Worm (Caenorhabditis elegans): ENCODE data around the gene T04B2.7.
"Not testable (repeated sequence)": the region's sequence is repeated elsewhere in the genome, so short reads cannot be mapped to it uniquely, and the experiment has no call there.

Gene T04B2.7

ce11 chrIV:10036966-10037365, 19.1 kb downstream of the T04B2.7 start, which contains the start of gene F44D12.10:
Gene F44D12.10, minus strand, starts transcription at chrIV:10037066.
- TF ChIP-seq tbp1 (GFP tag; optimal IDR thresholded peaks at IDR 0.05) (no peak), bed-2 (GFP tag; IDR thresholded peaks at IDR 0.05) (no peak), Y67H2A.10 (GFP tag; conservative IDR thresholded peaks at IDR 0.05) (no peak), T07F8.4 (tag; optimal IDR thresholded peaks at IDR 0.05) (no peak), tbx-9 (tag; optimal IDR thresholded peaks at IDR 0.05; ENCODE audit: borderline replicate concordance) (no peak), nhr-179 (tag; optimal IDR thresholded peaks at IDR 0.05) (no peak), him-1 (tag; optimal IDR thresholded peaks at IDR 0.05) (no peak), mxl-1 (tag; optimal IDR thresholded peaks at IDR 0.05) (no peak), ztf-25 (GFP tag; IDR thresholded peaks at IDR 0.05) (no peak), ztf-18 (tag; optimal IDR thresholded peaks at IDR 0.05) (no peak), B0261.1 (tag; optimal IDR thresholded peaks at IDR 0.05) (no peak), let-526 (GFP tag; IDR thresholded peaks at IDR 0.05) (no peak), dpff-1 (tag; optimal IDR thresholded peaks at IDR 0.05) (no peak)

DNA sequence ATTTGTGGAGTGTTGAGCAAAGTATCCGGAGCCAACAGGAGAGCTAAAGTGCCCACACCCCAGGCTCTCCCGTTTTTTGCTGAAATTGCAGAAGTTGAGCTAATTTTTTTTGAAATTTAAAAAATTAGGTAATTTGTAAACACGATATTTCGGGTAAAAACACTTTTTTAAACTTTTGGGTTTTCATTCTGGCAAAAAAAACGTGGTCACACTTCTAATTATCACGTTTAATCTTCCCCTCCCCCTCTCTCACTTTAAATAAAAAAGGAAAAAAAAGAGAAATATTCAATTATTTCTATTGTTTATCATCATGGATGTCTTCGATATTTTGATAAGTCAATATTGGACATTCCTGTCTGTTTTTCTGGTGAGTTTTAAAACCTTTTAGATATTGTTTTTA, 23.0 kb downstream of the T04B2.7 start, which contains the start of gene F44D12.6:
Gene F44D12.6, plus strand, starts transcription at position 301 of the 400 bp plus-strand sequence.
- TF ChIP-seq ets-4 (GFP tag; optimal IDR thresholded peaks at IDR 0.05) = no peak
- TF ChIP-seq snpc-4 (GFP tag; optimal IDR thresholded peaks at IDR 0.05) = no peak
- TF ChIP-seq snpc-4 (tag; optimal IDR thresholded peaks at IDR 0.05) = no peak
- no peak for TF ChIP-seq ztf-18 (tag; optimal IDR thresholded peaks at IDR 0.05)
- TF ChIP-seq tbp1 (GFP tag; optimal IDR thresholded peaks at IDR 0.05) = no peak
- no peak for TF ChIP-seq ztf-22 (GFP tag; optimal IDR thresholded peaks at IDR 0.05)
- no peak for TF ChIP-seq repo-1 (tag; optimal IDR thresholded peaks at IDR 0.05)
- TF ChIP-seq ccch-3 (GFP tag; optimal IDR thresholded peaks at IDR 0.05) = no peak
- no peak for TF ChIP-seq F49E8.2 (tag; optimal IDR thresholded peaks at IDR 0.05; ENCODE audit: insufficient read depth)
- no peak for TF ChIP-seq Y79H2A.3 (GFP tag; conservative IDR thresholded peaks at IDR 0.05)
- no peak for TF ChIP-seq F37B4.10 (GFP tag; IDR thresholded peaks at IDR 0.05)
- no peak for TF ChIP-seq hmg-1.2 (GFP tag; IDR thresholded peaks at IDR 0.05)
- no peak for TF ChIP-seq C17E4.6 (GFP tag; IDR thresholded peaks at IDR 0.05)
- TF ChIP-seq nhr-27 (tag; optimal IDR thresholded peaks at IDR 0.05) = no peak
- TF ChIP-seq Y53F4B.3 (GFP tag; IDR thresholded peaks at IDR 0.05) = no peak
- no peak for TF ChIP-seq ZK185.1 (tag; optimal IDR thresholded peaks at IDR 0.05; ENCODE audit: poor library complexity, severe bottlenecking)
- TF ChIP-seq mel-28 (tag; optimal IDR thresholded peaks at IDR 0.05; ENCODE audit: borderline replicate concordance) = no peak
- no peak for TF ChIP-seq nfya-2 (GFP tag; IDR thresholded peaks at IDR 0.05)
- no peak for TF ChIP-seq nhr-179 (tag; optimal IDR thresholded peaks at IDR 0.05)

DNA sequence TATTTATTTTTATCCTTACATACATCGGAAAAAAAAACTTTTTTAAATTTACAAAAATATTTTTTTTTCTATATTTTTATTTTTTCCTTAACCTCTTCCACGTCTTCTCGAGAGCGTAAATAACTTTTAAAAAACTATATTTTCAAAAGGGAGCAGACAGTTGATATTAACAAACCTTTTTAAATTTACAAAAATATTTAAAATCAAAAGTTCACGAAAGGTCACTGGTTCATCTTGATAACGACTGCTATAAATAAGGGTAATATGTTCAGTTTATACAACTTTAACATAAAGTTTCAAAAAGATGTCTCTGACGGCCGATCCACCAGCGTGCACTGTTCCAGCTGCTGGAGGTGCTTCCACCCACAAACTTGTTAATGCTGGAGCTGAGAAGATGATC, 27.3 kb downstream of the T04B2.7 start, which contains the start of the genes F44D12.16 and msd-2:
Gene F44D12.16, plus strand, starts transcription at position 301 of the 400 bp plus-strand sequence.
Gene msd-2, plus strand, starts transcription at position 305 of the 400 bp plus-strand sequence.
- TF ChIP-seq snpc-4 (GFP tag; optimal IDR thresholded peaks at IDR 0.05); snpc-4 (tag; optimal IDR thresholded peaks at IDR 0.05); lin-54 (GFP tag; optimal IDR thresholded peaks at IDR 0.05); madf-10 (tag; optimal IDR thresholded peaks at IDR 0.05): not testable (repeated sequence)

ce11 chrIV:10027566-10027965, 28.5 kb downstream of the T04B2.7 start, which contains the start of gene gipc-2:
Gene gipc-2, minus strand, starts transcription at chrIV:10027666.
- TF ChIP-seq pbrm-1 (GFP tag; IDR thresholded peaks at IDR 0.05) (no peak), F49E8.2 (tag; optimal IDR thresholded peaks at IDR 0.05; ENCODE audit: insufficient read depth) (no peak), F23B12.7 (tag; optimal IDR thresholded peaks at IDR 0.05; ENCODE audit: insufficient read depth) (no peak), chd-7 (tag; optimal IDR thresholded peaks at IDR 0.05) (no peak), K12H6.12 (tag; optimal IDR thresholded peaks at IDR 0.05) (no peak), F55B11.4 (tag; optimal IDR thresholded peaks at IDR 0.05; ENCODE audit: borderline replicate concordance, insufficient read depth) (no peak), ceh-40 (GFP tag; IDR thresholded peaks at IDR 0.05) (no peak), him-1 (tag; optimal IDR thresholded peaks at IDR 0.05) (no peak), lir-1 (GFP tag; conservative IDR thresholded peaks at IDR 0.05) (no peak), bed-2 (GFP tag; IDR thresholded peaks at IDR 0.05) (no peak), nfyb-1 (GFP tag; IDR thresholded peaks at IDR 0.05) (no peak), Y53F4B.3 (GFP tag; IDR thresholded peaks at IDR 0.05) (no peak), lsl-1 (GFP tag; optimal IDR thresholded peaks at IDR 0.05) (no peak), F33H1.4 (GFP tag; IDR thresholded peaks at IDR 0.05) (no peak), tlf-1 (GFP tag; optimal IDR thresholded peaks at IDR 0.05) (no peak), egrh-3 (GFP tag; IDR thresholded peaks at IDR 0.05) (no peak), C17E4.6 (GFP tag; IDR thresholded peaks at IDR 0.05) (no peak)
